Worm (Caenorhabditis elegans): Measurements from ENCODE around the gene gmpr-1.

- TF ChIP-seq fos-1 (tag; optimal IDR thresholded peaks at IDR 0.05) (no peak), aly-2 (tag; optimal IDR thresholded peaks at IDR 0.05) (no peak), nhr-11 (tag; optimal IDR thresholded peaks at IDR 0.05) (no peak)
Observed at ce11 chrV:4411714-4412113, 40.5 kb upstream of the gmpr-1 start, which contains the start of gene Y47D7A.17.
